Fruit fly (Drosophila melanogaster) whole organism, embryonic: ENCODE measurements around the gene Usp14.

Experiments used
- Atf-2 ChIP-seq: fragments of 200-800 bp; sonication (Bioruptor generic); optimal IDR thresholded peaks from 2 replicates; lab custom pipeline; 2016; ENCODE audit warnings: missing biosample characterization, missing genetic modification characterization
- B-H2 ChIP-seq: fragments of 200-800 bp; sonication (Bioruptor generic); optimal IDR thresholded peaks from 2 replicates; lab custom pipeline; 2018; ENCODE audit warnings: missing biosample characterization, mild to moderate bottlenecking, missing genetic modification characterization
- BEAF-32 ChIP-seq: fragments of 200-800 bp; sonication (Bioruptor generic); optimal IDR thresholded peaks from 3 replicates; lab custom pipeline; 2017; ENCODE audit warnings: missing biosample characterization, missing genetic modification characterization, mild to moderate bottlenecking, moderate library complexity, missing genetic modification reagents
- CG10321 ChIP-seq: fragments of 200-800 bp; sonication (Bioruptor generic); IDR thresholded peaks from 2 replicates; pipeline ENCODE4 v1.3.6; 2022; ENCODE audit warnings: missing biosample characterization, missing genetic modification characterization
- CG12769 ChIP-seq: fragments of 200-800 bp; sonication (Bioruptor generic); optimal IDR thresholded peaks from 2 replicates; lab custom pipeline; 2019; ENCODE audit warnings: missing biosample characterization, mild to moderate bottlenecking, missing genetic modification characterization, moderate library complexity
- CG13775 ChIP-seq: fragments of 200-800 bp; sonication (Bioruptor generic); optimal IDR thresholded peaks from 3 replicates; lab custom pipeline; 2017; ENCODE audit warnings: missing biosample characterization, mild to moderate bottlenecking, missing genetic modification characterization
- CG14710 ChIP-seq: fragments of 200-800 bp; sonication (Bioruptor generic); optimal IDR thresholded peaks from 3 replicates; lab custom pipeline; 2019; ENCODE audit warnings: missing biosample characterization, mild to moderate bottlenecking, missing genetic modification characterization, moderate library complexity
- CG1529 ChIP-seq: fragments of 200-800 bp; sonication (Bioruptor generic); optimal IDR thresholded peaks from 3 replicates; lab custom pipeline; 2018; ENCODE audit warnings: missing biosample characterization, missing genetic modification characterization
- CG16779 ChIP-seq: fragments of 200-800 bp; sonication (Bioruptor generic); IDR thresholded peaks from 2 replicates; pipeline ENCODE4 v1.3.6; 2022; ENCODE audit warnings: missing biosample characterization, missing genetic modification characterization
- CG17328 ChIP-seq: fragments of 200-800 bp; sonication (Bioruptor generic); IDR thresholded peaks from 2 replicates; pipeline ENCODE4 v1.3.6; 2022; ENCODE audit warnings: missing biosample characterization, missing genetic modification characterization
- CG4404 ChIP-seq: fragments of 200-800 bp; sonication (Bioruptor generic); IDR thresholded peaks from 2 replicates; pipeline ENCODE4 v1.3.6; 2022; ENCODE audit warnings: missing biosample characterization, missing genetic modification characterization
- CG7786 ChIP-seq: fragments of 200-800 bp; sonication (Bioruptor generic); optimal IDR thresholded peaks from 2 replicates; lab custom pipeline; 2016; ENCODE audit warnings: missing biosample characterization, missing genetic modification characterization
- CG7987 ChIP-seq: fragments of 200-800 bp; sonication (Bioruptor generic); optimal IDR thresholded peaks from 2 replicates; lab custom pipeline; 2018; ENCODE audit warnings: missing biosample characterization, mild to moderate bottlenecking, missing genetic modification characterization, moderate library complexity
- CG8089 ChIP-seq: fragments of 200-800 bp; sonication (Bioruptor generic); optimal IDR thresholded peaks from 3 replicates; lab custom pipeline; 2016; ENCODE audit warnings: missing biosample characterization, missing genetic modification characterization
- CG8388 ChIP-seq: fragments of 200-800 bp; sonication (Bioruptor generic); optimal IDR thresholded peaks from 2 replicates; lab custom pipeline; 2019; ENCODE audit warnings: missing biosample characterization, mild to moderate bottlenecking, missing genetic modification characterization, moderate library complexity
- CG9797 ChIP-seq: fragments of 200-800 bp; sonication (Bioruptor generic); optimal IDR thresholded peaks from 3 replicates; lab custom pipeline; 2018; ENCODE audit warnings: missing biosample characterization, mild to moderate bottlenecking, missing genetic modification characterization
- D19A ChIP-seq: fragments of 200-800 bp; optimal IDR thresholded peaks from 3 replicates; lab custom pipeline; 2019; ENCODE audit warnings: missing biosample characterization, mild to moderate bottlenecking, missing genetic modification characterization, moderate library complexity
- D19B ChIP-seq: fragments of 200-800 bp; sonication (Bioruptor generic); optimal IDR thresholded peaks from 2 replicates; lab custom pipeline; 2017; ENCODE audit warnings: missing biosample characterization, mild to moderate bottlenecking, missing genetic modification characterization
- Dip2 ChIP-seq: fragments of 200-800 bp; sonication (Bioruptor generic); IDR thresholded peaks from 2 replicates; pipeline ENCODE4 v1.3.6; 2022; ENCODE audit warnings: missing biosample characterization, missing genetic modification characterization
- E2f2 ChIP-seq: fragments of 200-800 bp; sonication (Bioruptor generic); IDR thresholded peaks from 2 replicates; pipeline ENCODE4 v1.3.6; 2022; ENCODE audit warnings: missing biosample characterization, missing genetic modification characterization
- Hmr ChIP-seq: fragments of 200-800 bp; sonication (Bioruptor generic); optimal IDR thresholded peaks from 3 replicates; lab custom pipeline; 2017; ENCODE audit warnings: mild to moderate bottlenecking, missing biosample characterization, missing genetic modification reagents, missing genetic modification characterization
- Hr3 ChIP-seq: fragments of 200-800 bp; sonication (Bioruptor generic); optimal IDR thresholded peaks from 3 replicates; lab custom pipeline; 2016; ENCODE audit warnings: missing biosample characterization, missing genetic modification characterization
- Mad ChIP-seq: fragments of 200-800 bp; sonication (Bioruptor generic); optimal IDR thresholded peaks from 2 replicates; lab custom pipeline; 2016; ENCODE audit warnings: missing biosample characterization, missing genetic modification characterization
- NC2α ChIP-seq: fragments of 200-800 bp; sonication (Bioruptor generic); optimal IDR thresholded peaks from 2 replicates; lab custom pipeline; 2016; ENCODE audit warnings: missing biosample characterization, missing genetic modification characterization
- Opbp ChIP-seq: fragments of 200-800 bp; sonication (Bioruptor generic); IDR thresholded peaks from 3 replicates; pipeline ENCODE4 v1.3.6; 2022; ENCODE audit warnings: missing biosample characterization, missing genetic modification characterization; ENCODE audit not compliant: partially characterized antibody
- Pdp1 ChIP-seq, 2 experiments: fragments of 200-800 bp; sonication (Bioruptor generic); optimal IDR thresholded peaks; 3 replicates each; lab custom pipeline; 2016; ENCODE audit warnings: missing biosample characterization in 2 of 2, missing genetic modification characterization in 2 of 2, mild to moderate bottlenecking in 1 of 2, moderate library complexity in 1 of 2
- ara ChIP-seq: fragments of 200-800 bp; sonication (Bioruptor generic); IDR thresholded peaks from 2 replicates; pipeline ENCODE4 v1.3.6; 2022; ENCODE audit warnings: missing biosample characterization, missing genetic modification characterization
- ase ChIP-seq: fragments of 200-800 bp; sonication (Bioruptor generic); IDR thresholded peaks from 3 replicates; pipeline ENCODE4 v1.3.6; 2022; ENCODE audit warnings: missing biosample characterization, missing genetic modification characterization
- chm ChIP-seq: fragments of 200-800 bp; sonication (Bioruptor generic); IDR thresholded peaks from 2 replicates; pipeline ENCODE4 v1.3.6; 2022; ENCODE audit warnings: missing biosample characterization, missing genetic modification characterization
- ftz-f1 ChIP-seq: fragments of 200-800 bp; sonication (Bioruptor generic); optimal IDR thresholded peaks from 2 replicates; lab custom pipeline; 2016; ENCODE audit warnings: missing biosample characterization, missing genetic modification characterization
- pan ChIP-seq, 4 experiments: fragments of >200 bp in 3 of 4; fragments of 200-800 bp in 1 of 4; sonication (Bioruptor generic) in 1 of 4; optimal IDR thresholded peaks in 3 of 4; IDR thresholded peaks in 1 of 4; 2 replicates each; pipeline versions ENCODE4 v1.3.6 to Lab custom; 2017 to 2022; ENCODE audit warnings: missing biosample characterization in 2 of 4, missing genetic modification characterization in 2 of 4, mixed read lengths in 1 of 4
- pb ChIP-seq: fragments of 200-800 bp; sonication (Bioruptor generic); optimal IDR thresholded peaks from 3 replicates; lab custom pipeline; 2016; ENCODE audit warnings: missing biosample characterization, missing genetic modification characterization
- pfk ChIP-seq: fragments of 200-800 bp; sonication (Bioruptor generic); optimal IDR thresholded peaks from 2 replicates; lab custom pipeline; 2018; ENCODE audit warnings: missing biosample characterization, mild to moderate bottlenecking, missing genetic modification characterization, moderate library complexity
- rib ChIP-seq: fragments of 200-800 bp; sonication (Bioruptor generic); IDR thresholded peaks from 2 replicates; pipeline ENCODE4 v1.3.6; 2022; ENCODE audit warnings: missing biosample characterization, missing genetic modification characterization
- row ChIP-seq: fragments of 200-800 bp; sonication (Bioruptor generic); IDR thresholded peaks from 3 replicates; pipeline ENCODE4 v1.3.6; 2022; ENCODE audit warnings: missing biosample characterization, missing genetic modification characterization
- sens ChIP-seq: fragments of 200-800 bp; sonication (Bioruptor generic); peaks from one replicate; lab custom pipeline; 2016; ENCODE audit warnings: missing biosample characterization, missing genetic modification characterization
- slou ChIP-seq: fragments of 200-800 bp; sonication (Bioruptor generic); optimal IDR thresholded peaks from 3 replicates; lab custom pipeline; 2016; ENCODE audit warnings: missing biosample characterization, missing genetic modification characterization
- sug ChIP-seq: fragments of 200-800 bp; optimal IDR thresholded peaks from 2 replicates; lab custom pipeline; 2019; ENCODE audit warnings: missing biosample characterization, mild to moderate bottlenecking, missing genetic modification characterization, moderate library complexity

The Usp14 gene

dm6 chr2L:10327790-10328189 is 13.6 kb upstream of the Usp14 start, which contains the start of gene RnrL (continued):
- TF ChIP-seq sens (GFP tag; lab: Kevin White, UChicago) (peak; percentile 10), CG12769 (tag; lab: Kevin White, UChicago) (no peak), Dip2 (no peak), row (peak; percentile 39; the same call in 2 of the 3 replicates), CG14710 (tag; lab: Kevin White, UChicago) (peak; percentile 7), CG10321 (no peak), Hr3 (no peak), CG13775 (GFP tag; lab: Kevin White, UChicago) (no peak), CG9797 (GFP tag; lab: Kevin White, UChicago) (peak; percentile 59), E2f2 (GFP tag; lab: Robert Waterston, UW) (peak; percentile 80), Hmr (GFP tag; lab: Kevin White, UChicago) (no peak), Mad (GFP tag; lab: Kevin White, UChicago) (no peak), ftz-f1 (GFP tag; lab: Kevin White, UChicago) (no peak), CG16779 (GFP tag; lab: Robert Waterston, UW) (no peak), CG7987 (GFP tag; lab: Kevin White, UChicago) (no peak), CG8388 (no peak), CG8089 (GFP tag; lab: Kevin White, UChicago) (no peak), pb (GFP tag; lab: Kevin White, UChicago) (no peak), rib (GFP tag; lab: Robert Waterston, UW) (no peak), Atf-2 (GFP tag; lab: Kevin White, UChicago) (no peak), pfk (GFP tag; lab: Kevin White, UChicago) (peak; percentile 85), NC2α (GFP tag; lab: Kevin White, UChicago) (no peak), ase (GFP tag; lab: Robert Waterston, UW) (no peak), CG17328 (GFP tag; lab: Robert Waterston, UW) (no peak), BEAF-32 (GFP tag; lab: Kevin White, UChicago) (peak; percentile 7), pan (optimal IDR thresholded peaks at IDR 0.05; lab: Kevin White, UChicago) (no peak), pan (GFP tag; optimal IDR thresholded peaks at IDR 0.05 in 1 of 2, IDR thresholded peaks at IDR 0.05 in 1 of 2) (no peak), CG7786 (GFP tag; lab: Kevin White, UChicago) (no peak), B-H2 (GFP tag; lab: Kevin White, UChicago) (no peak), CG4404 (GFP tag; lab: Robert Waterston, UW) (no peak), slou (no peak)
- TF ChIP-seq, all 482 proteins: peak for 17

DNA sequence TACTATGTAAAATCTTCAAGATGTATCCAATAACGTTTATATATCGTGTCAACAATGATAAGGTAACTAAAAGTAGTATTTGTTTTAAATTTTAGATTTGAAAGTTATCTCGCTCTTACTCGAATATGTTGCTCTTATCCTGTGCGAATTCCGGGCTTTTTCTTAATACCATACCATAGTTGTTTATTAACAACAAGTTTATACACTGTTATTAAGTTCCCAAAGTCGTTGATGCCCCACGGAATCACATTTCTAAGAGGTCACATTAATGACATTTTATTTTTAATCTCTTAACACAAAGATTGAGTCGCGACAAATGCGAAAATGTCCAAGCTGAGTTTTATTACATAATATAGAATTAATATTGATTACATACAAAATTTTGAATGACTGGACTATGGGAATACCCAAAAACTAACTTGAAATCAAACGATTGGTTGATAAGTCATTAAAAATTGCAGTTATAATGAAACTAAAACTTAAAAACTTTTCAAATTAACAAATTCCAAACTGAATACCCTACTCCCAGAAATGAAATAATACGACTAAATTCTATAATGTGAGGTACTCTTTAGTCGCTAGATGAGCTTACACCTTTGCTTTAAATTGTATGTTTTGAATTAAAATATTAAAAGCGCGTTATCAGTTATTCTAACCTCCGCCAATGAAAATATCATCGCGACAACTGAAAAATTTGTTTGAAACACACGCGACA is 8.7 kb upstream of the Usp14 start, which contains the start of gene CG5381:
CG5381 (minus strand) TSS at position 330 of the 715 bp plus-strand sequence.
- TF ChIP-seq Opbp (GFP tag; lab: Robert Waterston, UW): no peak
- TF ChIP-seq Pdp1 (GFP tag; optimal IDR thresholded peaks at IDR 0.05; lab: Kevin White, UChicago): peak in 1 of 2 experiments; percentile 82
- peak; percentile 15 for TF ChIP-seq sug (tag; lab: Kevin White, UChicago)
- peak; percentile 44; the same call in 2 of the 3 replicates for TF ChIP-seq row
- peak; percentile 96 for TF ChIP-seq D19B

DNA sequence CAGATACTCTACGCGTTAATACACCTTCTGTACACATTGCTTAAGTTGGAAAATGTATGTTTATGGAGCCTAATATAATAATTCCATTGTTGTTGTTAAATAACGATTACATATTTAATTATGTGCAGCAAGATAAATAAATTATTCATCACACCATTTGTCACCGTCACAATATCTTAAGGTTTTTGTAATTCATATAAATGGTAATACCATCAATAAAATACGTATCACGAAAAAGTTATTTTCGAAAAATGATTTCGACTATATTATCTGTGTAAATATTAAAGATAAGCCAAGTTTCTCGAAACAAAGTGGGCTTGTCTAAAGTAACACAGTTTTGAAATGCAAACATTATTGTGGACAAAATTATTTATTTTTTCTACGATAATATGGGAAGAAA is 8.0 kb upstream of the Usp14 start, which contains the start of gene CG4995:
CG4995 (plus strand) TSS at position 301 of the 400 bp plus-strand sequence.
- TF ChIP-seq ara (GFP tag; lab: Robert Waterston, UW) (no peak), sens (GFP tag; lab: Kevin White, UChicago) (peak; percentile 50), D19A (tag; lab: Kevin White, UChicago) (peak; percentile 18), chm (GFP tag; lab: Robert Waterston, UW) (no peak), CG1529 (GFP tag; lab: Kevin White, UChicago) (no peak)
- TF ChIP-seq, all 482 proteins: peak for 2
